Fruit fly (Drosophila melanogaster) whole organism, embryonic: ENCODE data around the gene Fer3.

Experiments
- Atf-2 ChIP-seq: fragments of 200-800 bp; sonication (Bioruptor generic); optimal IDR thresholded peaks from 2 replicates; lab custom pipeline; 2016; ENCODE audit warnings: missing biosample characterization, missing genetic modification characterization
- B-H2 ChIP-seq: fragments of 200-800 bp; sonication (Bioruptor generic); optimal IDR thresholded peaks from 2 replicates; lab custom pipeline; 2018; ENCODE audit warnings: missing biosample characterization, mild to moderate bottlenecking, missing genetic modification characterization
- Blimp-1 ChIP-seq: fragments of 200-800 bp; sonication (Bioruptor generic); optimal IDR thresholded peaks from 3 replicates; lab custom pipeline; 2018; ENCODE audit warnings: missing biosample characterization, missing genetic modification characterization, mild to moderate bottlenecking, moderate library complexity, missing genetic modification reagents
- CG10147 ChIP-seq: fragments of 200-800 bp; sonication (Bioruptor generic); optimal IDR thresholded peaks from 2 replicates; lab custom pipeline; 2019; ENCODE audit warnings: missing biosample characterization, mild to moderate bottlenecking, missing genetic modification characterization, moderate library complexity
- CG10209 ChIP-seq: fragments of 200-800 bp; sonication (Bioruptor generic); optimal IDR thresholded peaks from 3 replicates; lab custom pipeline; 2017; ENCODE audit warnings: missing biosample characterization, mild to moderate bottlenecking, missing genetic modification characterization, missing genetic modification reagents
- CG10565 ChIP-seq: fragments of 200-800 bp; sonication (Bioruptor generic); optimal IDR thresholded peaks from 3 replicates; lab custom pipeline; 2016; ENCODE audit warnings: missing biosample characterization, mild to moderate bottlenecking, missing genetic modification characterization
- CG12071 ChIP-seq: fragments of 200-800 bp; sonication (Bioruptor generic); optimal IDR thresholded peaks from 3 replicates; lab custom pipeline; 2018; ENCODE audit warnings: missing biosample characterization, mild to moderate bottlenecking, missing genetic modification characterization
- CG12299 ChIP-seq: fragments of 200-800 bp; sonication (Bioruptor generic); optimal IDR thresholded peaks from 2 replicates; lab custom pipeline; 2018; ENCODE audit warnings: missing biosample characterization, mild to moderate bottlenecking, missing genetic modification characterization
- CG1233 ChIP-seq: fragments of 200-800 bp; sonication (Bioruptor generic); optimal IDR thresholded peaks from 4 replicates; lab custom pipeline; 2018; ENCODE audit warnings: missing biosample characterization, mild to moderate bottlenecking, missing genetic modification characterization
- CG12391 ChIP-seq: fragments of 200-800 bp; sonication (Bioruptor generic); optimal IDR thresholded peaks from 3 replicates; lab custom pipeline; 2018; ENCODE audit warnings: missing biosample characterization, mild to moderate bottlenecking, missing genetic modification characterization, moderate library complexity
- CG12769 ChIP-seq: fragments of 200-800 bp; sonication (Bioruptor generic); optimal IDR thresholded peaks from 2 replicates; lab custom pipeline; 2019; ENCODE audit warnings: missing biosample characterization, mild to moderate bottlenecking, missing genetic modification characterization, moderate library complexity
- CG13296 ChIP-seq: fragments of 200-800 bp; sonication (Bioruptor generic); optimal IDR thresholded peaks from 3 replicates; lab custom pipeline; 2018; ENCODE audit warnings: missing biosample characterization, mild to moderate bottlenecking, missing genetic modification characterization
- CG13424 ChIP-seq: fragments of 200-800 bp; sonication (Bioruptor generic); optimal IDR thresholded peaks from 2 replicates; lab custom pipeline; 2019; ENCODE audit warnings: missing biosample characterization, mild to moderate bottlenecking, missing genetic modification characterization, moderate library complexity
- CG17612 ChIP-seq: fragments of 200-800 bp; sonication (Bioruptor generic); IDR thresholded peaks from 2 replicates; pipeline ENCODE4 v1.3.6; 2022; ENCODE audit warnings: missing biosample characterization, missing genetic modification characterization
- CG18619 ChIP-seq: fragments of 200-800 bp; sonication (Bioruptor generic); optimal IDR thresholded peaks from 3 replicates; lab custom pipeline; 2017; ENCODE audit warnings: missing biosample characterization, mild to moderate bottlenecking, missing genetic modification characterization
- CG2199 ChIP-seq: fragments of 200-800 bp; sonication (Bioruptor generic); IDR thresholded peaks from 3 replicates; pipeline ENCODE4 v1.3.6; 2022; ENCODE audit warnings: missing biosample characterization, missing genetic modification characterization
- CG4820 ChIP-seq: fragments of 200-800 bp; sonication (Bioruptor generic); optimal IDR thresholded peaks from 3 replicates; lab custom pipeline; 2016; ENCODE audit warnings: missing biosample characterization, missing genetic modification characterization
- CTCF ChIP-seq: fragments of 200-800 bp; sonication (Bioruptor generic); optimal IDR thresholded peaks from 2 replicates; lab custom pipeline; 2017; ENCODE audit warnings: missing biosample characterization, mild to moderate bottlenecking, missing genetic modification characterization, moderate library complexity
- Dll ChIP-seq: fragments of 200-800 bp; sonication (Bioruptor generic); IDR thresholded peaks from 4 replicates; pipeline ENCODE4 v1.3.6; 2022; ENCODE audit warnings: missing biosample characterization, missing genetic modification characterization; ENCODE audit not compliant: partially characterized antibody
- E2f2 ChIP-seq: fragments of 200-800 bp; sonication (Bioruptor generic); IDR thresholded peaks from 2 replicates; pipeline ENCODE4 v1.3.6; 2022; ENCODE audit warnings: missing biosample characterization, missing genetic modification characterization
- Hr51 ChIP-seq, 2 experiments: fragments of 200-800 bp; sonication (Bioruptor generic); optimal IDR thresholded peaks; 2 replicates in 1 of 2; 3 replicates in 1 of 2; lab custom pipeline; 2016 to 2018; ENCODE audit warnings: missing biosample characterization in 2 of 2, missing genetic modification characterization in 2 of 2, mild to moderate bottlenecking in 1 of 2, moderate library complexity in 1 of 2
- Myb ChIP-seq: fragments of 200-800 bp; sonication (Bioruptor generic); optimal IDR thresholded peaks from 2 replicates; lab custom pipeline; 2016; ENCODE audit warnings: missing biosample characterization, missing genetic modification characterization
- Pdp1 ChIP-seq, 2 experiments: fragments of 200-800 bp; sonication (Bioruptor generic); optimal IDR thresholded peaks; 3 replicates each; lab custom pipeline; 2016; ENCODE audit warnings: missing biosample characterization in 2 of 2, missing genetic modification characterization in 2 of 2, mild to moderate bottlenecking in 1 of 2, moderate library complexity in 1 of 2
- bab2 ChIP-seq: fragments of 200-800 bp; sonication (Bioruptor generic); optimal IDR thresholded peaks from 2 replicates; lab custom pipeline; 2016; ENCODE audit warnings: missing biosample characterization, missing genetic modification characterization
- ci ChIP-seq: fragments of 200-800 bp; sonication (Bioruptor generic); IDR thresholded peaks from 3 replicates; pipeline ENCODE4 v1.3.6; 2022; ENCODE audit warnings: missing biosample characterization, missing genetic modification characterization
- crol ChIP-seq: fragments of 200-800 bp; sonication (Bioruptor generic); IDR thresholded peaks from 2 replicates; pipeline ENCODE4 v1.3.6; 2022; ENCODE audit warnings: missing biosample characterization, missing genetic modification characterization
- dmrt99B ChIP-seq: fragments of 200-800 bp; sonication (Bioruptor generic); optimal IDR thresholded peaks from 2 replicates; lab custom pipeline; 2018; ENCODE audit warnings: missing biosample characterization, mild to moderate bottlenecking, missing genetic modification characterization, moderate library complexity
- fd3F ChIP-seq: fragments of 200-800 bp; sonication (Bioruptor generic); optimal IDR thresholded peaks from 2 replicates; lab custom pipeline; 2018; ENCODE audit warnings: missing biosample characterization, mild to moderate bottlenecking, missing genetic modification characterization, moderate library complexity
- fd96Cb ChIP-seq: fragments of 200-800 bp; sonication (Bioruptor generic); optimal IDR thresholded peaks from 2 replicates; lab custom pipeline; 2018; ENCODE audit warnings: missing biosample characterization, mild to moderate bottlenecking, missing genetic modification characterization, moderate library complexity
- gfzf ChIP-seq: fragments of 200-800 bp; sonication (Bioruptor generic); optimal IDR thresholded peaks from 2 replicates; lab custom pipeline; 2016; ENCODE audit warnings: missing biosample characterization, mild to moderate bottlenecking, missing genetic modification characterization, moderate library complexity
- hb ChIP-seq: fragments of 200-800 bp; sonication (Bioruptor generic); IDR thresholded peaks from 3 replicates; pipeline ENCODE4 v1.3.6; 2022; ENCODE audit warnings: missing biosample characterization, missing genetic modification characterization; ENCODE audit not compliant: partially characterized antibody
- hbn ChIP-seq: fragments of 200-800 bp; sonication (Bioruptor generic); IDR thresholded peaks from 2 replicates; pipeline ENCODE4 v1.3.6; 2022; ENCODE audit warnings: missing biosample characterization, missing genetic modification characterization; ENCODE audit not compliant: partially characterized antibody
- lov ChIP-seq, 2 experiments: fragments of 200-800 bp in 1 of 2; fragments of >200 bp in 1 of 2; sonication (Bioruptor generic) in 1 of 2; IDR thresholded peaks in 1 of 2; optimal IDR thresholded peaks in 1 of 2; 2 replicates in 1 of 2; 3 replicates in 1 of 2; pipeline versions ENCODE4 v1.3.6 to Lab custom; 2017 to 2022; ENCODE audit warnings: missing biosample characterization in 1 of 2, missing genetic modification characterization in 1 of 2
- maf-S ChIP-seq: fragments of 200-800 bp; sonication (Bioruptor generic); optimal IDR thresholded peaks from 2 replicates; lab custom pipeline; 2016; ENCODE audit warnings: missing biosample characterization, missing genetic modification characterization
- pan ChIP-seq, 4 experiments: fragments of >200 bp in 3 of 4; fragments of 200-800 bp in 1 of 4; sonication (Bioruptor generic) in 1 of 4; optimal IDR thresholded peaks in 3 of 4; IDR thresholded peaks in 1 of 4; 2 replicates each; pipeline versions ENCODE4 v1.3.6 to Lab custom; 2017 to 2022; ENCODE audit warnings: missing biosample characterization in 2 of 4, missing genetic modification characterization in 2 of 4, mixed read lengths in 1 of 4
- prd ChIP-seq, 3 experiments: fragments of >200 bp in 2 of 3; fragments of 200-800 bp in 1 of 3; sonication (Bioruptor generic) in 1 of 3; optimal IDR thresholded peaks in 2 of 3; IDR thresholded peaks in 1 of 3; 2 replicates in 2 of 3; 3 replicates in 1 of 3; pipeline versions ENCODE4 v1.3.6 to Lab custom; 2017 to 2022; ENCODE audit warnings: missing biosample characterization in 1 of 3, missing genetic modification characterization in 1 of 3
- rib ChIP-seq: fragments of 200-800 bp; sonication (Bioruptor generic); IDR thresholded peaks from 2 replicates; pipeline ENCODE4 v1.3.6; 2022; ENCODE audit warnings: missing biosample characterization, missing genetic modification characterization
- run ChIP-seq: fragments of 200-800 bp; sonication (Bioruptor generic); optimal IDR thresholded peaks from 3 replicates; lab custom pipeline; 2018; ENCODE audit warnings: missing biosample characterization, mild to moderate bottlenecking, missing genetic modification characterization
- salm ChIP-seq: fragments of 200-800 bp; sonication (Bioruptor generic); optimal IDR thresholded peaks from 2 replicates; lab custom pipeline; 2018; ENCODE audit warnings: missing biosample characterization, mild to moderate bottlenecking, missing genetic modification characterization
- slbo ChIP-seq: fragments of 200-800 bp; sonication (Bioruptor generic); IDR thresholded peaks from 2 replicates; pipeline ENCODE4 v1.3.6; 2022; ENCODE audit warnings: missing biosample characterization, missing genetic modification characterization
- sna ChIP-seq: fragments of 200-800 bp; sonication (Bioruptor generic); IDR thresholded peaks from 2 replicates; pipeline ENCODE4 v1.3.6; 2022; ENCODE audit warnings: missing biosample characterization, missing genetic modification characterization; ENCODE audit not compliant: partially characterized antibody
- wdn ChIP-seq: fragments of 200-800 bp; sonication (Bioruptor generic); IDR thresholded peaks from 2 replicates; pipeline ENCODE4 v1.3.6; 2022; ENCODE audit warnings: missing biosample characterization, missing genetic modification characterization

The Fer3 gene

DNA sequence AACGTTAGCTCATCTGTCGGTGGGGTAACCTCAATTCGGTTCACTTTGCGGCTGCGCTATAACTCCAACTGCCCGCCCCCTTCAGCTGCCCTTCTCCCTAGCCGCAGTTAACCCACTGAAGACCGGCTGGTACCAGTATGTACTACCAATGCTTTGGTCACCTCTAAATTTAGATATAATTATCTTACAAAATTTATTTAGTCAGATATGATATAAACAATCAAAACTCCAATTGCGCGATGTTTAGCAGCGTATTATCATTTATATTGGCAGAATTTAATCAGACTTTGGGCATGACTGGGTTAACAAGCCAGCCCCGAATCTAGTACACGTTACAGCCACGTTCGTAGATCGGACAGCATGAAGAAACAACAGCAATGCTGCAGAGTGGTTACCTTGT is 32.4 kb downstream of the Fer3 start (continued):
- no peak for TF ChIP-seq B-H2 (GFP tag; lab: Kevin White, UChicago)
- TF ChIP-seq CG18619 (GFP tag; lab: Kevin White, UChicago) = no peak
- peak; percentile 38 for TF ChIP-seq run (tag; lab: Kevin White, UChicago)
- peak; percentile 38 for TF ChIP-seq salm (tag; lab: Kevin White, UChicago)
- TF ChIP-seq fd96Cb (tag; lab: Kevin White, UChicago) = peak; percentile 47
- peak; percentile 30 for TF ChIP-seq CG4820 (GFP tag; lab: Kevin White, UChicago)
- TF ChIP-seq dmrt99B (tag; lab: Kevin White, UChicago) = peak; percentile 80
- TF ChIP-seq Hr51 (GFP tag; optimal IDR thresholded peaks at IDR 0.05; lab: Kevin White, UChicago) = peak in 1 of 2 experiments; percentile 84
- peak; percentile 21; the same call in 1 of the 2 replicates for TF ChIP-seq E2f2
- peak; percentile 57 for TF ChIP-seq CG10147 (GFP tag; lab: Kevin White, UChicago)
- peak; percentile 51 for TF ChIP-seq CG13296 (GFP tag; lab: Kevin White, UChicago)
- peak; percentile 10 for TF ChIP-seq CTCF (GFP tag; lab: Kevin White, UChicago)
- peak; percentile 67 for TF ChIP-seq CG12769 (tag; lab: Kevin White, UChicago)
- no peak for TF ChIP-seq hb
- TF ChIP-seq slbo = peak; percentile 21; the same call in 1 of the 2 replicates
- TF ChIP-seq CG17612 (GFP tag; lab: Robert Waterston, UW) = 0 out of 2 replicates have a peak, but pooled peaks have one; percentile 18
- TF ChIP-seq CG12391 (tag; lab: Kevin White, UChicago) = peak; percentile 59
- peak; percentile 24 for TF ChIP-seq CG1233 (GFP tag; lab: Kevin White, UChicago)
- TF ChIP-seq fd3F (GFP tag; lab: Kevin White, UChicago) = peak; percentile 20

DNA sequence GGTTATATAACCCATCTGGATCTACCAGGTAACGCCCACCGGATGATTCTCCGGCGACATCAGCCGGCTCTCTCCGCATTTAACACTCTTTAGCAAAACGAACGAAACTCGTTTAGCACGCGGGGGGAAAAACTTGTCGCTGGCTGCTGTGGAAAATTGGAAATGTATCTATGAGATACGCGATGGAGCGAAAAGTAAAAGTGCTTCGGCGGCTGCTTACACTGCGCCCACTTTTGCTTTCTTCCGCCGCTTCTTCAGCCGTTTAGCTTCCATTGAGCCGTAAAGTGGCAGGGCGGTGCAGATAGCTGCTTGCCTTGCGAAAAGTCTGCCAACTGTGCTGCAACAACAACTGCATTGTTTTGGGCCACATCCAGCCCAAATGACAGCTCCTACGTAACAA is 32.9 kb downstream of the Fer3 start:
- TF ChIP-seq Myb (GFP tag; lab: Kevin White, UChicago) (no peak), Atf-2 (GFP tag; lab: Kevin White, UChicago) (no peak), Blimp-1 (GFP tag; lab: Kevin White, UChicago) (peak; percentile 98), Pdp1 (GFP tag; optimal IDR thresholded peaks at IDR 0.05; lab: Kevin White, UChicago) (peak in 1 of 2 experiments; percentile 80), CG12299 (no peak), CG12071 (GFP tag; lab: Kevin White, UChicago) (no peak), wdn (no peak), bab2 (no peak), CG2199 (0 out of 3 replicates have a peak, but pooled peaks have one; percentile 10), sna (0 out of 2 replicates have a peak, but pooled peaks have one; percentile 16), lov (optimal IDR thresholded peaks at IDR 0.05; lab: Kevin White, UChicago) (no peak), lov (GFP tag; IDR thresholded peaks at IDR 0.05; lab: Robert Waterston, UW) (no peak), pan (optimal IDR thresholded peaks at IDR 0.05; lab: Kevin White, UChicago) (no peak), pan (GFP tag; optimal IDR thresholded peaks at IDR 0.05 in 1 of 2, IDR thresholded peaks at IDR 0.05 in 1 of 2) (no peak), CG13424 (tag; lab: Kevin White, UChicago) (no peak), ci (GFP tag; lab: Robert Waterston, UW) (no peak), crol (no peak), Dll (GFP tag; lab: Robert Waterston, UW) (no peak), rib (GFP tag; lab: Robert Waterston, UW) (no peak), CG10565 (no peak), hbn (no peak), gfzf (GFP tag; lab: Kevin White, UChicago) (no peak), CG10209 (GFP tag; lab: Kevin White, UChicago) (no peak), maf-S (GFP tag; lab: Kevin White, UChicago) (no peak), prd (optimal IDR thresholded peaks at IDR 0.05; lab: Kevin White, UChicago) (no peak), prd (GFP tag; IDR thresholded peaks at IDR 0.05; lab: Robert Waterston, UW) (no peak), CG12391 (tag; lab: Kevin White, UChicago) (no peak)
